Comparison of ENCODE assay signal across 1 fruit fly cellular context in the genomic region with DNA sequence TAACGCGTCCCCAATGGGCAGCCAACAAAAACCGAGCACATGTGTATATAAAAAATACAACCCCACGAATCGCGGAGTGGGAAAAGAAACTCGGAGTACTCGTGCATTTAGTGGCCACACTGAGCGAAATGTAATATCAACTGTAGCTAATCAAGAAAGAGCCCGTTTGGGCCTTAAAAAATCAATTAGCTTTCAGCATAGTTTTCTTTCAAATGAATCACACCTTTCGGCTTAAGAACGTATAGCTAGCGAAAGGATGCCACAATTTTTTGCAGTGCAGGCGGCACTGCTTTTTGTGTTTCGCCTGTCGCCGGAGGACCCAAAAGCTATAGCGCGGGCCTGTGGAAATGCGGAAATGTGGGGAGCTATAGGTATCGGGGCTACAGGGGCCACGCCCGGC.
TF ChIP-seq lines count a peak whose summit lies in the region.

No protein-coding gene starts in this region.

TF ChIP-seq in whole organism, embryonic, 481 proteins besides CTCF, POLR2A, EP300 and RAD21 (continued from another document and continues in another):
- TF ChIP-seq CG14710 (tag; optimal IDR thresholded peaks at IDR 0.05; lab: Kevin White, UChicago) (no peak), CG17328 (GFP tag; IDR thresholded peaks at IDR 0.05; lab: Robert Waterston, UW) (peak; percentile 18; the same call in 1 of the 2 replicates), sug (tag; optimal IDR thresholded peaks at IDR 0.05; lab: Kevin White, UChicago) (no peak), danr (GFP tag; IDR thresholded peaks at IDR 0.05; lab: Robert Waterston, UW) (no peak), CG11696 (GFP tag; IDR thresholded peaks at IDR 0.05; lab: Robert Waterston, UW) (no peak), ap (GFP tag; IDR thresholded peaks at IDR 0.05; lab: Robert Waterston, UW) (no peak), CG17359 (tag; optimal IDR thresholded peaks at IDR 0.05; lab: Kevin White, UChicago) (peak; percentile 47), CG15479 (GFP tag; optimal IDR thresholded peaks at IDR 0.05; lab: Kevin White, UChicago) (no peak), CG32767 (GFP tag; IDR thresholded peaks at IDR 0.05; lab: Robert Waterston, UW) (no peak), zen2 (GFP tag; IDR thresholded peaks at IDR 0.05; lab: Robert Waterston, UW; ENCODE audit: partially characterized antibody) (no peak), CG7839 (tag; optimal IDR thresholded peaks at IDR 0.05; lab: Kevin White, UChicago) (peak; percentile 52), tx (GFP tag; optimal IDR thresholded peaks at IDR 0.05; lab: Kevin White, UChicago) (no peak), tin (GFP tag; optimal IDR thresholded peaks at IDR 0.05; lab: Kevin White, UChicago) (peak; percentile 26), gcm (GFP tag; optimal IDR thresholded peaks at IDR 0.05; lab: Kevin White, UChicago) (no peak), ato (GFP tag; IDR thresholded peaks at IDR 0.05; lab: Robert Waterston, UW; ENCODE audit: partially characterized antibody) (no peak), CG10654 (GFP tag; optimal IDR thresholded peaks at IDR 0.05; lab: Kevin White, UChicago) (peak; percentile 1), CG4617 (GFP tag; optimal IDR thresholded peaks at IDR 0.05; lab: Kevin White, UChicago; ENCODE audit: borderline replicate concordance) (no peak), row (GFP tag; IDR thresholded peaks at IDR 0.05; lab: Robert Waterston, UW) (peak; percentile 43; the same call in 2 of the 3 replicates), Rx (GFP tag; IDR thresholded peaks at IDR 0.05; lab: Robert Waterston, UW) (no peak), crp (GFP tag; optimal IDR thresholded peaks at IDR 0.05; lab: Kevin White, UChicago) (no peak), gem (tag; optimal IDR thresholded peaks at IDR 0.05; lab: Kevin White, UChicago) (peak; percentile 53), corto (GFP tag; optimal IDR thresholded peaks at IDR 0.05; lab: Kevin White, UChicago) (no peak), repo (GFP tag; optimal IDR thresholded peaks at IDR 0.05; lab: Kevin White, UChicago) (no peak), Hr51 (GFP tag; optimal IDR thresholded peaks at IDR 0.05; lab: Kevin White, UChicago) (peak in 1 of 2 experiments; percentile 35), CG8388 (GFP tag; optimal IDR thresholded peaks at IDR 0.05; lab: Kevin White, UChicago) (peak; percentile 5), Dad (GFP tag; optimal IDR thresholded peaks at IDR 0.05; lab: Kevin White, UChicago) (no peak), pb (GFP tag; optimal IDR thresholded peaks at IDR 0.05; lab: Kevin White, UChicago) (no peak), sr (GFP tag; IDR thresholded peaks at IDR 0.05; lab: Robert Waterston, UW) (no peak), cg (GFP tag; optimal IDR thresholded peaks at IDR 0.05; lab: Kevin White, UChicago) (no peak), pfk (GFP tag; optimal IDR thresholded peaks at IDR 0.05; lab: Kevin White, UChicago) (no peak), ERR (GFP tag; optimal IDR thresholded peaks at IDR 0.05; lab: Kevin White, UChicago) (no peak), Hsf (GFP tag; optimal IDR thresholded peaks at IDR 0.05; lab: Kevin White, UChicago) (peak; percentile 35), CG14050 (GFP tag; IDR thresholded peaks at IDR 0.05; lab: Robert Waterston, UW) (no peak), Dll (GFP tag; IDR thresholded peaks at IDR 0.05; lab: Robert Waterston, UW; ENCODE audit: partially characterized antibody) (no peak), h (optimal IDR thresholded peaks at IDR 0.05; lab: Kevin White, UChicago) (no peak), CG9727 (GFP tag; optimal IDR thresholded peaks at IDR 0.05; lab: Kevin White, UChicago) (peak; percentile 11), CG9932 (GFP tag; IDR thresholded peaks at IDR 0.05; lab: Robert Waterston, UW) (peak; percentile 43), HHEX (GFP tag; optimal IDR thresholded peaks at IDR 0.05; lab: Kevin White, UChicago) (peak; percentile 18), gcm2 (GFP tag; optimal IDR thresholded peaks at IDR 0.05; lab: Kevin White, UChicago) (no peak), Chrac-16 (GFP tag; optimal IDR thresholded peaks at IDR 0.05; lab: Kevin White, UChicago) (no peak), CG1233 (GFP tag; optimal IDR thresholded peaks at IDR 0.05; lab: Kevin White, UChicago) (no peak), bbx (GFP tag; IDR thresholded peaks at IDR 0.05; lab: Robert Waterston, UW; ENCODE audit: partially characterized antibody) (no peak), stc (GFP tag; IDR thresholded peaks at IDR 0.05; lab: Robert Waterston, UW) (0 out of 2 replicates have a peak, but pooled peaks have one; percentile 27), CG7928 (GFP tag; optimal IDR thresholded peaks at IDR 0.05; lab: Kevin White, UChicago) (no peak), CG3726 (GFP tag; IDR thresholded peaks at IDR 0.05; lab: Robert Waterston, UW) (no peak), CG3407 (GFP tag; optimal IDR thresholded peaks at IDR 0.05; lab: Kevin White, UChicago) (no peak), Dek (tag; optimal IDR thresholded peaks at IDR 0.05; lab: Kevin White, UChicago) (no peak), Dfd (GFP tag; optimal IDR thresholded peaks at IDR 0.05; lab: Kevin White, UChicago) (no peak), CG32532 (GFP tag; IDR thresholded peaks at IDR 0.05; lab: Robert Waterston, UW) (peak; percentile 20; the same call in 1 of the 2 replicates), ac (GFP tag; optimal IDR thresholded peaks at IDR 0.05; lab: Kevin White, UChicago) (no peak), CG13624 (GFP tag; optimal IDR thresholded peaks at IDR 0.05; lab: Kevin White, UChicago) (no peak), CG6791 (GFP tag; IDR thresholded peaks at IDR 0.05; lab: Robert Waterston, UW; ENCODE audit: partially characterized antibody) (no peak), CG3163 (GFP tag; optimal IDR thresholded peaks at IDR 0.05; lab: Kevin White, UChicago) (no peak), caup (GFP tag; optimal IDR thresholded peaks at IDR 0.05; lab: Kevin White, UChicago; ENCODE audit: severe bottlenecking) (peak; percentile 22), Eip74EF (GFP tag; optimal IDR thresholded peaks at IDR 0.05; lab: Kevin White, UChicago) (no peak), CG12659 (GFP tag; optimal IDR thresholded peaks at IDR 0.05; lab: Kevin White, UChicago) (peak; percentile 11), CG12236 (GFP tag; optimal IDR thresholded peaks at IDR 0.05; lab: Kevin White, UChicago) (no peak), CG17385 (GFP tag; optimal IDR thresholded peaks at IDR 0.05; lab: Kevin White, UChicago) (no peak), dpn (GFP tag; optimal IDR thresholded peaks at IDR 0.05; lab: Kevin White, UChicago) (peak in 1 of 2 experiments; percentile 13), cas (GFP tag; IDR thresholded peaks at IDR 0.05; lab: Robert Waterston, UW) (no peak), CG15514 (GFP tag; optimal IDR thresholded peaks at IDR 0.05; lab: Kevin White, UChicago) (peak; percentile 27), Kr (GFP tag; optimal IDR thresholded peaks at IDR 0.05; lab: Kevin White, UChicago) (no peak), nerfin-2 (GFP tag; IDR thresholded peaks at IDR 0.05; lab: Robert Waterston, UW; ENCODE audit: partially characterized antibody) (no peak), CG9797 (GFP tag; optimal IDR thresholded peaks at IDR 0.05; lab: Kevin White, UChicago) (no peak), CG5953 (GFP tag; IDR thresholded peaks at IDR 0.05; lab: Robert Waterston, UW) (no peak), CG18262 (tag; optimal IDR thresholded peaks at IDR 0.05; lab: Kevin White, UChicago) (peak; percentile 7), cad (GFP tag; optimal IDR thresholded peaks at IDR 0.05; lab: Kevin White, UChicago) (no peak), CG1792 (GFP tag; optimal IDR thresholded peaks at IDR 0.05; lab: Kevin White, UChicago) (no peak), grn (GFP tag; optimal IDR thresholded peaks at IDR 0.05; lab: Kevin White, UChicago) (no peak), Aef1 (GFP tag; IDR thresholded peaks at IDR 0.05; lab: Robert Waterston, UW) (peak; percentile 31; the same call in 1 of the 3 replicates), az2 (GFP tag; optimal IDR thresholded peaks at IDR 0.05; lab: Kevin White, UChicago) (peak; percentile 27), CG9876 (GFP tag; optimal IDR thresholded peaks at IDR 0.05; lab: Kevin White, UChicago) (no peak), ranshi (GFP tag; IDR thresholded peaks at IDR 0.05; lab: Robert Waterston, UW) (0 out of 2 replicates have a peak, but pooled peaks have one; percentile 16), CG16813 (GFP tag; IDR thresholded peaks at IDR 0.05; lab: Robert Waterston, UW; ENCODE audit: partially characterized antibody) (no peak), Lpt (GFP tag; optimal IDR thresholded peaks at IDR 0.05; lab: Kevin White, UChicago) (no peak), Nf-YB (GFP tag; optimal IDR thresholded peaks at IDR 0.05; lab: Kevin White, UChicago) (no peak), insv (GFP tag; optimal IDR thresholded peaks at IDR 0.05; lab: Kevin White, UChicago) (no peak), gt (GFP tag; IDR thresholded peaks at IDR 0.05; lab: Robert Waterston, UW) (no peak), ab (GFP tag; optimal IDR thresholded peaks at IDR 0.05; lab: Kevin White, UChicago) (no peak), CG7372 (GFP tag; IDR thresholded peaks at IDR 0.05; lab: Robert Waterston, UW) (no peak), MESR4 (GFP tag; optimal IDR thresholded peaks at IDR 0.05; lab: Kevin White, UChicago) (no peak), nerfin-1 (tag; optimal IDR thresholded peaks at IDR 0.05; lab: Kevin White, UChicago) (no peak), CG12942 (GFP tag; optimal IDR thresholded peaks at IDR 0.05; lab: Kevin White, UChicago) (peak; percentile 3), CG18599 (GFP tag; optimal IDR thresholded peaks at IDR 0.05; lab: Kevin White, UChicago) (peak; percentile 74), Myb (GFP tag; optimal IDR thresholded peaks at IDR 0.05; lab: Kevin White, UChicago) (no peak), CG17829 (tag; optimal IDR thresholded peaks at IDR 0.05; lab: Kevin White, UChicago) (no peak), Pdp1 (GFP tag; optimal IDR thresholded peaks at IDR 0.05; lab: Kevin White, UChicago) (no peak), pros (GFP tag; optimal IDR thresholded peaks at IDR 0.05; lab: Kevin White, UChicago) (no peak), hth (optimal IDR thresholded peaks at IDR 0.05; lab: Kevin White, UChicago) (no peak), Gug (GFP tag; IDR thresholded peaks at IDR 0.05; lab: Robert Waterston, UW) (peak; percentile 36; the same call in 1 of the 4 replicates), Antp (GFP tag; optimal IDR thresholded peaks at IDR 0.05; lab: Kevin White, UChicago) (no peak), CG17802 (tag; optimal IDR thresholded peaks at IDR 0.05; lab: Kevin White, UChicago) (no peak), Bdp1 (GFP tag; optimal IDR thresholded peaks at IDR 0.05; lab: Kevin White, UChicago) (no peak), Vsx1 (GFP tag; optimal IDR thresholded peaks at IDR 0.05; lab: Kevin White, UChicago) (no peak), sim (GFP tag; IDR thresholded peaks at IDR 0.05; lab: Robert Waterston, UW) (no peak), Doc2 (GFP tag; IDR thresholded peaks at IDR 0.05; lab: Robert Waterston, UW) (no peak), Sin3A (optimal IDR thresholded peaks at IDR 0.05; lab: Kevin White, UChicago) (no peak), CG17568 (GFP tag; optimal IDR thresholded peaks at IDR 0.05; lab: Kevin White, UChicago) (no peak), CG8290 (GFP tag; optimal IDR thresholded peaks at IDR 0.05; lab: Kevin White, UChicago) (no peak), CG8290 (tag; optimal IDR thresholded peaks at IDR 0.05; lab: Kevin White, UChicago) (peak in 1 of 2 experiments; percentile 11), CG2199 (GFP tag; IDR thresholded peaks at IDR 0.05; lab: Robert Waterston, UW) (no peak), CG11695 (GFP tag; IDR thresholded peaks at IDR 0.05; lab: Robert Waterston, UW) (no peak), onecut (GFP tag; IDR thresholded peaks at IDR 0.05; lab: Robert Waterston, UW) (no peak; the same call in 1 of the 2 replicates), bigmax (GFP tag; optimal IDR thresholded peaks at IDR 0.05; lab: Kevin White, UChicago) (no peak), schlank (tag; optimal IDR thresholded peaks at IDR 0.05; lab: Kevin White, UChicago) (no peak), CG9817 (tag; optimal IDR thresholded peaks at IDR 0.05; lab: Kevin White, UChicago) (no peak), CG10209 (GFP tag; optimal IDR thresholded peaks at IDR 0.05; lab: Kevin White, UChicago) (peak; percentile 4), CG7745 (tag; optimal IDR thresholded peaks at IDR 0.05; lab: Kevin White, UChicago) (no peak), CG17612 (GFP tag; IDR thresholded peaks at IDR 0.05; lab: Robert Waterston, UW) (no peak), CG7786 (GFP tag; optimal IDR thresholded peaks at IDR 0.05; lab: Kevin White, UChicago) (no peak), MBD-R2 (GFP tag; IDR thresholded peaks at IDR 0.05; lab: Robert Waterston, UW) (0 out of 2 replicates have a peak, but pooled peaks have one; percentile 17), Jarid2 (GFP tag; optimal IDR thresholded peaks at IDR 0.05; lab: Kevin White, UChicago) (no peak), NC2α (GFP tag; optimal IDR thresholded peaks at IDR 0.05; lab: Kevin White, UChicago) (no peak), nau (GFP tag; optimal IDR thresholded peaks at IDR 0.05; lab: Kevin White, UChicago) (no peak), Xbp1 (GFP tag; optimal IDR thresholded peaks at IDR 0.05; lab: Kevin White, UChicago) (peak; percentile 52), Hr78 (GFP tag; optimal IDR thresholded peaks at IDR 0.05; lab: Kevin White, UChicago) (no peak), Atf6 (GFP tag; IDR thresholded peaks at IDR 0.05; lab: Robert Waterston, UW) (no peak), vvl (GFP tag; IDR thresholded peaks at IDR 0.05; lab: Robert Waterston, UW) (peak; percentile 57; the same call in 1 of the 2 replicates), CG18476 (GFP tag; optimal IDR thresholded peaks at IDR 0.05; lab: Kevin White, UChicago) (no peak), HLH4C (GFP tag; IDR thresholded peaks at IDR 0.05; lab: Robert Waterston, UW; ENCODE audit: partially characterized antibody) (no peak), NC2β (GFP tag; optimal IDR thresholded peaks at IDR 0.05; lab: Kevin White, UChicago) (no peak), B-H2 (GFP tag; optimal IDR thresholded peaks at IDR 0.05; lab: Kevin White, UChicago) (no peak), Hmr (GFP tag; optimal IDR thresholded peaks at IDR 0.05; lab: Kevin White, UChicago) (peak; percentile 48), CkIIα-i1 (GFP tag; IDR thresholded peaks at IDR 0.05; lab: Robert Waterston, UW) (no peak), CG12104 (GFP tag; optimal IDR thresholded peaks at IDR 0.05; lab: Kevin White, UChicago) (no peak), psq (GFP tag; optimal IDR thresholded peaks at IDR 0.05; lab: Kevin White, UChicago) (no peak), Drgx (GFP tag; IDR thresholded peaks at IDR 0.05; lab: Robert Waterston, UW) (peak; percentile 48), Dref (GFP tag; IDR thresholded peaks at IDR 0.05; lab: Robert Waterston, UW) (no peak), CG16779 (GFP tag; IDR thresholded peaks at IDR 0.05; lab: Robert Waterston, UW) (no peak), CG10147 (GFP tag; optimal IDR thresholded peaks at IDR 0.05; lab: Kevin White, UChicago) (no peak)
